Worm (Caenorhabditis elegans): ENCODE data around the gene skp-1.

DNA sequence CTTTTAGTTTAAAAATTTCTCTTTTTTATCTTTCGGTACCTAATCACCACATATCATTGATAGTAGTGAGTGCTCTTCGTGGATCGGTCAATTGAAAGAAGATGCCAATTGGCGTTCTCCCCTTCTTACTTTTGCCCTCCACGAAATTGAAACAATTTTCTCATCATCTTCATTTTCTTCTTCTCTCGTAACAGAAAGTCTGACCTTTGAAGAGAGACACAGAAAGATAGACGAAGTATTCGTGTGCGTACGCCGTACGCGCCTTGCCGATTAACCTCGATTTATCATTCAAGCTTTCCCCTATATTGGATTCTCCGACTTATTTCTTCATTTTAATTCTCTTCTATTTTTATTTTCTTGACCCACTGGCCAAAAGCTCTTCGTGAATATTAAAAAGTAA, 32.2 kb downstream of the skp-1 start:
- TF ChIP-seq ztf-4 (tag; optimal IDR thresholded peaks at IDR 0.05), result no peak
- no peak for TF ChIP-seq F16B12.6 (tag; optimal IDR thresholded peaks at IDR 0.05)
